Worm (Caenorhabditis elegans): ENCODE data around the gene clec-119.

The clec-119 gene

ce11 chrII:1246855-1247259 lies 8.9 kb upstream of the clec-119 start (continued):
- peak; percentile 85 for TF ChIP-seq mep-1 (tag; optimal IDR thresholded peaks at IDR 0.05)
- peak; percentile 68 for TF ChIP-seq mes-2 (tag; optimal IDR thresholded peaks at IDR 0.05; ENCODE audit: poor library complexity, severe bottlenecking)
- TF ChIP-seq nhr-48 (tag; optimal IDR thresholded peaks at IDR 0.05) = peak; percentile 97
- no peak for TF ChIP-seq tag-97 (GFP tag; IDR thresholded peaks at IDR 0.05)
- TF ChIP-seq lin-13 (GFP tag; optimal IDR thresholded peaks at IDR 0.05) = peak; percentile 51
- TF ChIP-seq arid-1 (GFP tag; conservative IDR thresholded peaks at IDR 0.05) = peak; percentile 63
- peak; percentile 62 for TF ChIP-seq fkh-10 (GFP tag; optimal IDR thresholded peaks at IDR 0.05)
- peak; percentile 63 for TF ChIP-seq dmd-6 (GFP tag; IDR thresholded peaks at IDR 0.05)
- no peak for TF ChIP-seq nhr-76 (tag; optimal IDR thresholded peaks at IDR 0.05)
- TF ChIP-seq duxl-1 (tag; optimal IDR thresholded peaks at IDR 0.05; ENCODE audit: poor library complexity) = peak; percentile 81
- peak; percentile 77 for TF ChIP-seq lin-1 (GFP tag; IDR thresholded peaks at IDR 0.05)
- no peak for TF ChIP-seq snpc-4 (tag; optimal IDR thresholded peaks at IDR 0.05)
- peak; percentile 80 for TF ChIP-seq nhr-42 (GFP tag; IDR thresholded peaks at IDR 0.05)
- peak; percentile 93 for TF ChIP-seq hmg-1.1 (GFP tag; IDR thresholded peaks at IDR 0.05)
- no peak for TF ChIP-seq ceh-82 (tag; optimal IDR thresholded peaks at IDR 0.05)
- peak; percentile 84 for TF ChIP-seq nhr-102 (tag; optimal IDR thresholded peaks at IDR 0.05)
- TF ChIP-seq ctbp-1 (GFP tag; IDR thresholded peaks at IDR 0.05) = peak; percentile 83
- peak; percentile 75 for TF ChIP-seq lin-29 (GFP tag; IDR thresholded peaks at IDR 0.05)
- TF ChIP-seq zag-1 (tag; optimal IDR thresholded peaks at IDR 0.05) = no peak
- peak; percentile 25 for TF ChIP-seq lir-3 (tag; optimal IDR thresholded peaks at IDR 0.05)
- peak; percentile 58 for TF ChIP-seq nhr-6 (tag; optimal IDR thresholded peaks at IDR 0.05)
- TF ChIP-seq lim-7 (GFP tag; IDR thresholded peaks at IDR 0.05) = no peak
- TF ChIP-seq cey-2 (tag; optimal IDR thresholded peaks at IDR 0.05; ENCODE audit: borderline replicate concordance, insufficient read depth) = peak; percentile 35
- TF ChIP-seq F44E2.7 (GFP tag; IDR thresholded peaks at IDR 0.05) = no peak
- peak; percentile 53 for TF ChIP-seq gei-8 (GFP tag; optimal IDR thresholded peaks at IDR 0.05)
- TF ChIP-seq hlh-11 (tag; optimal IDR thresholded peaks at IDR 0.05) = peak; percentile 99
- peak; percentile 61 for TF ChIP-seq lin-38 (GFP tag; IDR thresholded peaks at IDR 0.05)
- TF ChIP-seq ceh-44 (GFP tag; IDR thresholded peaks at IDR 0.05) = 0 out of 2 replicates have a peak, but pooled peaks have one; percentile 32
- TF ChIP-seq nhr-28 (tag; optimal IDR thresholded peaks at IDR 0.05) = peak; percentile 70
- TF ChIP-seq Y48G9A.11 (GFP tag; IDR thresholded peaks at IDR 0.05) = no peak
- TF ChIP-seq nhr-10 (tag; optimal IDR thresholded peaks at IDR 0.05) = no peak
- TF ChIP-seq F37D6.2 (tag; optimal IDR thresholded peaks at IDR 0.05) = peak; percentile 43
- TF ChIP-seq hlh-30 (tag; optimal IDR thresholded peaks at IDR 0.05; ENCODE audit: insufficient read depth) = peak; percentile 92
- peak; percentile 89 for TF ChIP-seq dve-1 (tag; optimal IDR thresholded peaks at IDR 0.05; ENCODE audit: insufficient read depth)
- TF ChIP-seq D1046.2 (GFP tag; IDR thresholded peaks at IDR 0.05) = no peak
- 0 out of 2 replicates have a peak, but pooled peaks have one; percentile 30 for TF ChIP-seq dmd-8 (GFP tag; IDR thresholded peaks at IDR 0.05)
- no peak for TF ChIP-seq Y5F2A.4 (GFP tag; optimal IDR thresholded peaks at IDR 0.05)
- no peak for TF ChIP-seq lin-39 (tag; optimal IDR thresholded peaks at IDR 0.05)
- peak; percentile 24 to 87; a peak in 2 of 4 replicates for TF ChIP-seq madf-5 (GFP tag; IDR thresholded peaks at IDR 0.05)
- peak; percentile 39 for TF ChIP-seq jun-1 (tag; optimal IDR thresholded peaks at IDR 0.05)
- no peak for TF ChIP-seq ceh-32 (tag; optimal IDR thresholded peaks at IDR 0.05; ENCODE audit: poor library complexity)
- TF ChIP-seq unc-62 (GFP tag; optimal IDR thresholded peaks at IDR 0.05 in 1 of 2) = peak in 1 of 2 experiments; percentile 99
- no peak for TF ChIP-seq unc-62 (tag; optimal IDR thresholded peaks at IDR 0.05)
- TF ChIP-seq T26A8.4 (GFP tag; IDR thresholded peaks at IDR 0.05) = peak; percentile 95
- TF ChIP-seq mdl-1 (tag; optimal IDR thresholded peaks at IDR 0.05) = peak; percentile 94 to 95
- TF ChIP-seq ama-1 (optimal IDR thresholded peaks at IDR 0.05) = no peak
- TF ChIP-seq F10B5.3 (tag; optimal IDR thresholded peaks at IDR 0.05) = peak; percentile 61
- peak; percentile 88 for TF ChIP-seq saeg-2 (GFP tag; IDR thresholded peaks at IDR 0.05)
- peak; percentile 51 for TF ChIP-seq dpl-1 (GFP tag; optimal IDR thresholded peaks at IDR 0.05)
- peak; percentile 49 to 64 for TF ChIP-seq daf-16 (GFP tag; optimal IDR thresholded peaks at IDR 0.05)
- TF ChIP-seq daf-16 (tag; optimal IDR thresholded peaks at IDR 0.05) = peak; percentile 81
- TF ChIP-seq nhr-41 (GFP tag; IDR thresholded peaks at IDR 0.05) = peak; percentile 86
